Worm (Caenorhabditis elegans): ENCODE data around the gene F56A8.3.
A peak's percentile ranks its signal among the peaks of the same experiment; 100 is the strongest.
"Not testable (repeated sequence)": the region's sequence is repeated elsewhere in the genome, so short reads cannot be mapped to it uniquely, and the experiment has no call there.

Gene F56A8.3

ce11 chrIII:13296289-13296874 is 39.7 kb downstream of the F56A8.3 start, which contains the start of gene npp-18 (continued):
- TF ChIP-seq nfyb-1 (GFP tag; IDR thresholded peaks at IDR 0.05) (peak; percentile 82), efl-1 (GFP tag; optimal IDR thresholded peaks at IDR 0.05) (peak; percentile 43), rcor-1 (GFP tag; IDR thresholded peaks at IDR 0.05) (peak; percentile 48), egl-18 (GFP tag; IDR thresholded peaks at IDR 0.05) (0 out of 2 replicates have a peak, but pooled peaks have one; percentile 30), lin-54 (GFP tag; optimal IDR thresholded peaks at IDR 0.05) (peak; percentile 59), Y95B8A.8 (GFP tag; IDR thresholded peaks at IDR 0.05) (peak; percentile 82), snpc-1.3 (tag; optimal IDR thresholded peaks at IDR 0.05; ENCODE audit: insufficient read depth) (peak; percentile 21), snpc-3.4 (tag; optimal IDR thresholded peaks at IDR 0.05) (peak; percentile 1), ceh-100 (GFP tag; IDR thresholded peaks at IDR 0.05) (peak; percentile 78), pbrm-1 (GFP tag; IDR thresholded peaks at IDR 0.05) (peak; percentile 84), K11D2.4 (GFP tag; IDR thresholded peaks at IDR 0.05) (peak; percentile 83), let-607 (tag; optimal IDR thresholded peaks at IDR 0.05) (peak in 1 of 2 experiments; percentile 10), B0019.2 (GFP tag; conservative IDR thresholded peaks at IDR 0.05) (0 out of 2 replicates have a peak, but pooled peaks have one; percentile 35), C06A6.2 (GFP tag; conservative IDR thresholded peaks at IDR 0.05) (peak; percentile 99), lin-26 (GFP tag; IDR thresholded peaks at IDR 0.05) (peak; percentile 65), cebp-1 (GFP tag; IDR thresholded peaks at IDR 0.05) (peak; percentile 55; the same call in 1 of the 2 replicates), mcd-1 (GFP tag; IDR thresholded peaks at IDR 0.05) (peak; percentile 84), dox-1 (GFP tag; IDR thresholded peaks at IDR 0.05) (peak; percentile 93), hsf-1 (GFP tag; IDR thresholded peaks at IDR 0.05) (0 out of 2 replicates have a peak, but pooled peaks have one; percentile 5), egl-44 (GFP tag; IDR thresholded peaks at IDR 0.05) (0 out of 2 replicates have a peak, but pooled peaks have one; percentile 36), Y53G8AR.9 (GFP tag; conservative IDR thresholded peaks at IDR 0.05) (peak; percentile 88), ceh-91 (GFP tag; IDR thresholded peaks at IDR 0.05) (peak; percentile 54; the same call in 1 of the 2 replicates), lsl-1 (GFP tag; optimal IDR thresholded peaks at IDR 0.05) (peak; percentile 15), bed-2 (GFP tag; IDR thresholded peaks at IDR 0.05) (0 out of 2 replicates have a peak, but pooled peaks have one; percentile 20), ztf-25 (GFP tag; IDR thresholded peaks at IDR 0.05) (peak; percentile 75; the same call in 1 of the 2 replicates), F33H1.4 (GFP tag; IDR thresholded peaks at IDR 0.05) (peak; percentile 86)
- TF ChIP-seq cebp-1 (tag; optimal IDR thresholded peaks at IDR 0.05): not testable (repeated sequence)

ce11 chrIII:13298722-13299431 is 42.2 kb downstream of the F56A8.3 start, which contains the start of gene pgm-2:
Gene pgm-2 (plus strand): TSS chrIII:13299378.
- TF ChIP-seq lin-54 (GFP tag; optimal IDR thresholded peaks at IDR 0.05) (no peak), lsy-27 (tag; optimal IDR thresholded peaks at IDR 0.05; ENCODE audit: borderline replicate concordance, insufficient read depth) (no peak), snpc-1.1 (tag; optimal IDR thresholded peaks at IDR 0.05; ENCODE audit: insufficient read depth) (no peak), lin-40 (tag; optimal IDR thresholded peaks at IDR 0.05) (no peak), lir-1 (GFP tag; conservative IDR thresholded peaks at IDR 0.05) (no peak), sdz-38 (tag; optimal IDR thresholded peaks at IDR 0.05) (no peak), ztf-22 (GFP tag; optimal IDR thresholded peaks at IDR 0.05) (no peak), egl-18 (GFP tag; IDR thresholded peaks at IDR 0.05) (no peak), hrde-1 (tag; optimal IDR thresholded peaks at IDR 0.05; ENCODE audit: borderline replicate concordance) (no peak), F37B4.10 (GFP tag; IDR thresholded peaks at IDR 0.05) (no peak), lag-1 (GFP tag; IDR thresholded peaks at IDR 0.05) (no peak), unc-130 (GFP tag; optimal IDR thresholded peaks at IDR 0.05) (no peak), ceh-100 (GFP tag; IDR thresholded peaks at IDR 0.05) (no peak), ZK185.1 (tag; optimal IDR thresholded peaks at IDR 0.05; ENCODE audit: poor library complexity, severe bottlenecking) (no peak), ceh-27 (GFP tag; optimal IDR thresholded peaks at IDR 0.05) (no peak), unc-62 (GFP tag; optimal IDR thresholded peaks at IDR 0.05) (no peak), T07F8.4 (tag; optimal IDR thresholded peaks at IDR 0.05) (no peak), F57A8.1 (GFP tag; optimal IDR thresholded peaks at IDR 0.05) (no peak), sptf-2 (GFP tag; optimal IDR thresholded peaks at IDR 0.05) (no peak), somi-1 (GFP tag; optimal IDR thresholded peaks at IDR 0.05) (no peak), T26A5.8 (tag; optimal IDR thresholded peaks at IDR 0.05) (no peak)

All from whole organism, young adult.